Fruit fly (Drosophila melanogaster): ENCODE measurements around the gene CG10713.

CG10713 gene

DNA sequence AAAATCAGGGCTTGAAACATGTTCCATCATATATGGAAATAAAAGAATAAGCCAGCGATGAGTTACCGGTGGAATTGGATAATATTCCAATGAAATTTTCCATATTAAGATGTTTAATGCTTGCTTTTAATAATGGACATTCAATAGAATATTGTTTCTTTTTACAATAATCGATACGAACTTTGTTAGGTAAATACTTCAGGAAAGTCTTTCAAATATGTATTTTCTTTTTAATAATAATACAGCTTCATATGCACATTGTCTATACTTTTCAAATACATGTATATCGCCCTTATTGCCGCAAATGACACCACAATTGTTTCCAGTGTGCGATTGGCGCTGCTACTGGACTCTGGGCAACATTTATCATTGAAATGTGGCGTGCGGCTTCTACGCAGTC, 28.2 kb downstream of the CG10713 start (continued):
- TF ChIP-seq dmrt99B (tag; optimal IDR thresholded peaks at IDR 0.05) (no peak), lola (GFP tag; optimal IDR thresholded peaks at IDR 0.05) (peak in 1 of 3 experiments; percentile 48)

DNA sequence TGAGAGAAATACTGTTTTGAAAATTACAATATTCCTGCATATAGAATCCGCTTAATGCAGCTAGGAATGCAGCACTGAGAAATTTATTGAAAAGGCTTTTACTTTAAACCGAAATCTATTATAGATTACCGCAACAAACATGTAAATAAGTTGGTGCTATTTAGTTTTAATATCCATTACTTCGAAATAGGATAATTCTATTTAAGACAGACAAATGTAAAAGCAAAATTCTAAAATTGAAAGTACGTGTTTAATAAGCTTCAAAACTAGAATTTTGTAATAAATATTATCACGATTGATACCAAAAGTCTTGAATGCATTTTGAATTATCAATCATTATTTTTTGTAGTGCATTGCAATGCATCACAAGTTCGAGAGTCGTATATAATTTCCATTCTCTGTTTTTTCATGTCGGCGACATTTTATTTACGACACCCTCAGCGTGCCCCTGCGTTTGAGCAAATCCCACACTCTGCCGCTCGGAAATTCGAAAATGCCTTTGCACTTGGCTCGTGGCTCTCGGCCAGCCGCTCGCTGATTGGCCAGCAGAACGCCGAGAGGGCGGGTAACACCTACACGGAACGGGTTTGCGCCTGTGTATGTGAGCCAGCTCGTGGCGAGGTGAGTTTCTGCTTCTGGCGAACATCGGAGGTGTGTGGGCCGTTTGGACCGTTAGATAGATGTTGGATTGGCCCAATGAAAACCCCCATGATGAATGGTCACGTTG, 31.7 kb downstream of the CG10713 start:
- TF ChIP-seq jing (GFP tag; optimal IDR thresholded peaks at IDR 0.05) (peak; percentile 10), CG4820 (GFP tag; optimal IDR thresholded peaks at IDR 0.05) (peak; percentile 32), sim (GFP tag; IDR thresholded peaks at IDR 0.05) (0 out of 2 replicates have a peak, but pooled peaks have one; percentile 11), al (GFP tag; IDR thresholded peaks at IDR 0.05) (no peak), Sox100B (GFP tag; optimal IDR thresholded peaks at IDR 0.05) (peak; percentile 49), slou (GFP tag; optimal IDR thresholded peaks at IDR 0.05) (no peak), CG7556 (GFP tag; optimal IDR thresholded peaks at IDR 0.05) (peak; percentile 51), CG9437 (GFP tag; optimal IDR thresholded peaks at IDR 0.05) (peak; percentile 11), E2f2 (GFP tag; IDR thresholded peaks at IDR 0.05) (no peak), toy (GFP tag; IDR thresholded peaks at IDR 0.05) (no peak), wor (GFP tag; IDR thresholded peaks at IDR 0.05) (no peak), CG7745 (tag; optimal IDR thresholded peaks at IDR 0.05) (no peak), CG1603 (tag; optimal IDR thresholded peaks at IDR 0.05) (no peak), gcm (GFP tag; optimal IDR thresholded peaks at IDR 0.05) (no peak), cas (GFP tag; IDR thresholded peaks at IDR 0.05) (no peak), CG10147 (GFP tag; optimal IDR thresholded peaks at IDR 0.05) (no peak), CG32767 (GFP tag; IDR thresholded peaks at IDR 0.05) (no peak), CG15696 (tag; optimal IDR thresholded peaks at IDR 0.05) (peak; percentile 57), tll (GFP tag; optimal IDR thresholded peaks at IDR 0.05) (no peak), nerfin-2 (GFP tag; IDR thresholded peaks at IDR 0.05; ENCODE audit: partially characterized antibody) (no peak), CG13775 (GFP tag; optimal IDR thresholded peaks at IDR 0.05) (peak; percentile 42), eve (GFP tag; optimal IDR thresholded peaks at IDR 0.05) (no peak), gsb-n (tag; optimal IDR thresholded peaks at IDR 0.05) (peak; percentile 6), HLH4C (GFP tag; IDR thresholded peaks at IDR 0.05; ENCODE audit: partially characterized antibody) (no peak), esg (GFP tag; conservative IDR thresholded peaks at IDR 0.05) (no peak), NC2β (GFP tag; optimal IDR thresholded peaks at IDR 0.05) (no peak), Ssrp (tag; optimal IDR thresholded peaks at IDR 0.05) (peak; percentile 19), dmrt99B (tag; optimal IDR thresholded peaks at IDR 0.05) (peak; percentile 52), Opbp (GFP tag; IDR thresholded peaks at IDR 0.05; ENCODE audit: partially characterized antibody) (no peak), CG30403 (GFP tag; optimal IDR thresholded peaks at IDR 0.05) (peak; percentile 19), CG15011 (GFP tag; optimal IDR thresholded peaks at IDR 0.05) (no peak), CG13894 (tag; optimal IDR thresholded peaks at IDR 0.05) (no peak), tin (GFP tag; optimal IDR thresholded peaks at IDR 0.05) (peak; percentile 10), CG2875 (GFP tag; optimal IDR thresholded peaks at IDR 0.05) (no peak), dan (GFP tag; IDR thresholded peaks at IDR 0.05) (no peak), Usf (GFP tag; optimal IDR thresholded peaks at IDR 0.05) (no peak), CG11560 (tag; IDR thresholded peaks at IDR 0.05) (no peak), CG10959 (GFP tag; IDR thresholded peaks at IDR 0.05) (0 out of 2 replicates have a peak, but pooled peaks have one; percentile 41), Hmr (GFP tag; optimal IDR thresholded peaks at IDR 0.05) (no peak), cwo (GFP tag; optimal IDR thresholded peaks at IDR 0.05) (no peak), CG8924 (tag; optimal IDR thresholded peaks at IDR 0.05) (peak; percentile 34), CG2199 (GFP tag; IDR thresholded peaks at IDR 0.05) (no peak), Ets97D (GFP tag; optimal IDR thresholded peaks at IDR 0.05) (no peak), sr (GFP tag; IDR thresholded peaks at IDR 0.05) (peak; percentile 90), CG11695 (GFP tag; IDR thresholded peaks at IDR 0.05) (no peak), Asciz (GFP tag; optimal IDR thresholded peaks at IDR 0.05) (peak; percentile 3)
